Fruit fly (Drosophila melanogaster) whole organism, wandering third instar larva: ENCODE measurements around the gene CG11700.

Experiments
- Hr83 ChIP-seq: fragments of 200-300 bp; sonication (Bioruptor generic); optimal IDR thresholded peaks from 2 replicates; lab custom pipeline; 2016; ENCODE audit warnings: missing biosample characterization, mild to moderate bottlenecking, missing genetic modification characterization, moderate library complexity; ENCODE audit not compliant: poor library complexity, severe bottlenecking
- Myc ChIP-seq: fragments of >200 bp; optimal IDR thresholded peaks from 2 replicates; lab custom pipeline; 2017
- OdsH ChIP-seq: fragments of 200-800 bp; sonication (Bioruptor generic); optimal IDR thresholded peaks from 2 replicates; lab custom pipeline; 2016; ENCODE audit warnings: missing biosample characterization, mild to moderate bottlenecking, missing genetic modification characterization
- Rel ChIP-seq, 2 experiments: fragments of 200-800 bp; sonication (Bioruptor generic) in 1 of 2; optimal IDR thresholded peaks; 2 replicates in 1 of 2; 3 replicates in 1 of 2; lab custom pipeline; 2016 to 2019; ENCODE audit warnings: mild to moderate bottlenecking in 2 of 2, missing biosample characterization in 2 of 2, missing genetic modification characterization in 2 of 2, moderate library complexity in 1 of 2
- brk ChIP-seq: fragments of 200-800 bp; sonication (Bioruptor generic); optimal IDR thresholded peaks from 2 replicates; lab custom pipeline; 2016; ENCODE audit warnings: missing biosample characterization, mild to moderate bottlenecking, missing genetic modification characterization
- h ChIP-seq: fragments of 200-800 bp; sonication (Bioruptor generic); optimal IDR thresholded peaks from 3 replicates; lab custom pipeline; 2016; ENCODE audit warnings: missing biosample characterization, mild to moderate bottlenecking, missing genetic modification characterization
- jim ChIP-seq: fragments of 175-275, 200-325 bp; sonication (Bioruptor generic); optimal IDR thresholded peaks from 2 replicates; lab custom pipeline; 2016; ENCODE audit warnings: missing biosample characterization, mild to moderate bottlenecking, missing genetic modification characterization
- rgr ChIP-seq: fragments of 200-800 bp; sonication (Bioruptor generic); optimal IDR thresholded peaks from 3 replicates; lab custom pipeline; 2016; ENCODE audit warnings: missing biosample characterization, mild to moderate bottlenecking, missing genetic modification characterization

DNA sequence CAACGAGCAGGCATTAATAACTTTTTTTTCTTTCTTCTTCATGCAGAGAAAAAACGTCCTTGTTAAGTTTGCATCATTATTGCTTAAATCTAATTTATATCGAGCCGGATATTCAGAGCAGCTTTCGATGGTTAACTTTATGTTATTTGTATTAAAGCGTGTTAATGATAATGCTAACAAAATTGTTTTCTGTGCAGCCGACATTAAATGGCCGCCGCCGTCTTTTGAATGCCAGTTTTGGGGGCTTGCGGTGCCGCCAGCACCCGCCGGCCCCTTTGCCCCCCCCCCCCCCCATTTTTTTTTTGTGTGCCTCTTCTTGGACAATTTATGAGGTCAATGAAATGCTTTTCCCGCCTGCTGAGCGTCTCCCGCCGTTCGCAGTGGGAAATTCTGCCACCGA, 28.1 kb upstream of the CG11700 start:
- TF ChIP-seq h (GFP tag; lab: Kevin White, UChicago) (no peak), OdsH (GFP tag; lab: Kevin White, UChicago) (no peak), Rel (GFP tag; optimal IDR thresholded peaks at IDR 0.05; lab: Kevin White, UChicago) (no peak), Rel (tag; optimal IDR thresholded peaks at IDR 0.05; lab: Kevin White, UChicago) (no peak), jim (GFP tag; lab: Kevin White, UChicago) (no peak), brk (GFP tag; lab: Kevin White, UChicago) (no peak), rgr (GFP tag; lab: Kevin White, UChicago) (no peak), Hr83 (GFP tag; lab: Kevin White, UChicago) (no peak), Myc (lab: Kevin White, UChicago) (no peak)
